Worm (Caenorhabditis elegans) whole organism, L3 larva: ENCODE data around the gene C06G4.6.

Source experiments
- R02D3.7 ChIP-seq: fragments of 150-350 bp; optimal IDR thresholded peaks from 2 replicates; lab custom pipeline; 2014; ENCODE audit warnings: missing biosample characterization, missing genetic modification characterization
- ZK546.5 ChIP-seq: sonication (generic microtip); optimal IDR thresholded peaks from 2 replicates; lab custom pipeline; 2017; ENCODE audit warnings: missing biosample characterization, missing genetic modification characterization
- aly-2 ChIP-seq: fragments of 150-350 bp; optimal IDR thresholded peaks from 2 replicates; lab custom pipeline; 2014; ENCODE audit warnings: missing biosample characterization, missing genetic modification characterization
- ama-1 ChIP-seq: fragments of 150-350 bp; optimal IDR thresholded peaks from 2 replicates; lab custom pipeline; 2018
- ceh-16 ChIP-seq: sonication (generic microtip); optimal IDR thresholded peaks from 2 replicates; lab custom pipeline; 2017; ENCODE audit warnings: missing biosample characterization, missing genetic modification characterization
- ceh-28 ChIP-seq: fragments of 150-350 bp; optimal IDR thresholded peaks from 2 replicates; lab custom pipeline; 2014; ENCODE audit warnings: missing biosample characterization, missing genetic modification reagents, missing genetic modification characterization
- ceh-82 ChIP-seq: fragments of 150-350 bp; optimal IDR thresholded peaks from 2 replicates; lab custom pipeline; 2014; ENCODE audit warnings: missing biosample characterization, missing genetic modification characterization
- ceh-9 ChIP-seq: sonication (generic microtip); optimal IDR thresholded peaks from 2 replicates; lab custom pipeline; 2018; ENCODE audit warnings: missing biosample characterization, missing genetic modification characterization
- daf-12 ChIP-seq: fragments of 150-350 bp; optimal IDR thresholded peaks from 2 replicates; lab custom pipeline; 2014; ENCODE audit warnings: missing biosample characterization, missing genetic modification reagents, missing genetic modification characterization
- egl-27 ChIP-seq: sonication (generic microtip); optimal IDR thresholded peaks from 4 replicates; lab custom pipeline; 2017; ENCODE audit warnings: missing biosample characterization, missing genetic modification reagents, missing genetic modification characterization
- egl-5 ChIP-seq: fragments of 150-350 bp; optimal IDR thresholded peaks from 2 replicates; lab custom pipeline; 2017; ENCODE audit warnings: missing biosample characterization, missing genetic modification reagents, missing genetic modification characterization, inconsistent platforms
- elt-1 ChIP-seq: fragments of 150-350 bp; optimal IDR thresholded peaks from 2 replicates; lab custom pipeline; 2014; ENCODE audit warnings: missing biosample characterization, missing genetic modification characterization
- elt-2 ChIP-seq: sonication (generic microtip); optimal IDR thresholded peaks from 2 replicates; lab custom pipeline; 2016; ENCODE audit warnings: missing genetic modification reagents, mild to moderate bottlenecking, missing genetic modification characterization, missing compliant biosample characterization
- elt-3 ChIP-seq, 3 experiments: fragments of 150-350 bp in 1 of 3; sonication (generic microtip) in 2 of 3; optimal IDR thresholded peaks; 2 replicates in 2 of 3; 4 replicates in 1 of 3; lab custom pipeline; 2014 to 2017; ENCODE audit warnings: missing biosample characterization in 3 of 3, missing genetic modification characterization in 3 of 3
- eor-1 ChIP-seq, 2 experiments: fragments of 150-350 bp; optimal IDR thresholded peaks; 2 replicates each; lab custom pipeline; 2014 to 2018; ENCODE audit warnings: missing biosample characterization in 2 of 2, missing genetic modification characterization in 2 of 2
- fkh-10 ChIP-seq: sonication (generic microtip); optimal IDR thresholded peaks from 2 replicates; lab custom pipeline; 2017; ENCODE audit warnings: missing biosample characterization, missing genetic modification reagents, missing genetic modification characterization
- fkh-2 ChIP-seq: fragments of 150-350 bp; optimal IDR thresholded peaks from 2 replicates; lab custom pipeline; 2014; ENCODE audit warnings: missing biosample characterization, missing genetic modification reagents, missing genetic modification characterization
- fos-1 ChIP-seq: fragments of 150-350 bp; optimal IDR thresholded peaks from 2 replicates; lab custom pipeline; 2014; ENCODE audit warnings: missing biosample characterization, missing genetic modification characterization
- hmg-11 ChIP-seq: sonication (generic microtip); optimal IDR thresholded peaks from 2 replicates; lab custom pipeline; 2016; ENCODE audit warnings: missing genetic modification characterization, missing compliant biosample characterization
- jun-1 ChIP-seq: fragments of 150-350 bp; optimal IDR thresholded peaks from 2 replicates; lab custom pipeline; 2014; ENCODE audit warnings: missing biosample characterization, missing genetic modification reagents, missing genetic modification characterization
- lin-15B ChIP-seq: fragments of 150-350 bp; optimal IDR thresholded peaks from 2 replicates; lab custom pipeline; 2014; ENCODE audit warnings: missing biosample characterization, missing genetic modification characterization
- lin-39 ChIP-seq: fragments of 150-350 bp; optimal IDR thresholded peaks from 2 replicates; lab custom pipeline; 2018; ENCODE audit warnings: missing biosample characterization, missing genetic modification reagents, missing genetic modification characterization
- lsy-12 ChIP-seq: sonication (generic microtip); optimal IDR thresholded peaks from 2 replicates; lab custom pipeline; 2016; ENCODE audit warnings: mild to moderate bottlenecking, missing genetic modification characterization, missing compliant biosample characterization
- mdl-1 ChIP-seq: fragments of 150-350 bp; optimal IDR thresholded peaks from 2 replicates; lab custom pipeline; 2014; ENCODE audit warnings: missing biosample characterization, missing genetic modification characterization
- mml-1 ChIP-seq: fragments of 150-350 bp; sonication (generic microtip); optimal IDR thresholded peaks from 3 replicates; lab custom pipeline; 2014; ENCODE audit warnings: missing biosample characterization, missing genetic modification characterization
- nfya-1 ChIP-seq: sonication (generic microtip); optimal IDR thresholded peaks from 2 replicates; lab custom pipeline; 2017; ENCODE audit warnings: missing genetic modification characterization, mild to moderate bottlenecking, missing compliant biosample characterization, antibody characterized with exemption, moderate library complexity; ENCODE audit not compliant: insufficient read depth
- nhr-11 ChIP-seq: fragments of 150-350 bp; optimal IDR thresholded peaks from 2 replicates; lab custom pipeline; 2014; ENCODE audit warnings: missing biosample characterization, missing genetic modification characterization
- nhr-12 ChIP-seq: fragments of 150-350 bp; optimal IDR thresholded peaks from 2 replicates; lab custom pipeline; 2014; ENCODE audit warnings: missing biosample characterization, missing genetic modification characterization
- nhr-23 ChIP-seq: fragments of 150-350 bp; optimal IDR thresholded peaks from 2 replicates; lab custom pipeline; 2014; ENCODE audit warnings: missing biosample characterization, missing genetic modification reagents, missing genetic modification characterization
- nhr-237 ChIP-seq: fragments of 150-350 bp; optimal IDR thresholded peaks from 2 replicates; lab custom pipeline; 2014; ENCODE audit warnings: missing biosample characterization, missing genetic modification characterization
- nhr-25 ChIP-seq: sonication (generic microtip); optimal IDR thresholded peaks from 2 replicates; lab custom pipeline; 2017; ENCODE audit warnings: missing biosample characterization, missing genetic modification characterization
- nhr-28 ChIP-seq: fragments of 150-350 bp; optimal IDR thresholded peaks from 2 replicates; lab custom pipeline; 2014; ENCODE audit warnings: missing biosample characterization, missing genetic modification characterization
- nhr-43 ChIP-seq: sonication (generic microtip); optimal IDR thresholded peaks from 2 replicates; lab custom pipeline; 2016; ENCODE audit warnings: mild to moderate bottlenecking, missing genetic modification characterization, missing compliant biosample characterization; ENCODE audit not compliant: poor library complexity, severe bottlenecking
- nhr-67 ChIP-seq: fragments of 150-350 bp; optimal IDR thresholded peaks from 2 replicates; lab custom pipeline; 2014; ENCODE audit warnings: missing biosample characterization, missing genetic modification characterization
- nhr-76 ChIP-seq: fragments of 150-350 bp; sonication (generic microtip); optimal IDR thresholded peaks from 5 replicates; lab custom pipeline; 2014; ENCODE audit warnings: missing biosample characterization, missing genetic modification characterization
- nhr-77 ChIP-seq: fragments of 150-350 bp; optimal IDR thresholded peaks from 2 replicates; lab custom pipeline; 2014; ENCODE audit warnings: missing biosample characterization, missing genetic modification characterization
- pha-4 ChIP-seq: fragments of 150-350 bp; optimal IDR thresholded peaks from 2 replicates; lab custom pipeline; 2014; ENCODE audit warnings: missing biosample characterization, missing genetic modification reagents, missing genetic modification characterization
- pqm-1 ChIP-seq: fragments of 150-350 bp; optimal IDR thresholded peaks from 2 replicates; lab custom pipeline; 2017; ENCODE audit warnings: missing biosample characterization, missing genetic modification characterization, inconsistent platforms
- sea-2 ChIP-seq: fragments of 150-350 bp; sonication (generic microtip); optimal IDR thresholded peaks from 4 replicates; lab custom pipeline; 2014; ENCODE audit warnings: missing biosample characterization, missing genetic modification reagents, missing genetic modification characterization
- skn-1 ChIP-seq: fragments of 150-350 bp; optimal IDR thresholded peaks from 2 replicates; lab custom pipeline; 2014; ENCODE audit warnings: missing biosample characterization, missing genetic modification characterization
- snpc-4 ChIP-seq: fragments of 150-350 bp; optimal IDR thresholded peaks from 2 replicates; lab custom pipeline; 2014; ENCODE audit warnings: missing biosample characterization, missing genetic modification characterization
- tbx-2 ChIP-seq: sonication (generic microtip); optimal IDR thresholded peaks from 2 replicates; lab custom pipeline; 2016; ENCODE audit warnings: mild to moderate bottlenecking, missing genetic modification characterization, missing compliant biosample characterization
- unc-39 ChIP-seq: sonication (generic microtip); optimal IDR thresholded peaks from 4 replicates; lab custom pipeline; 2017; ENCODE audit warnings: missing biosample characterization, missing genetic modification characterization
- unc-62 ChIP-seq: fragments of 150-350 bp; sonication (generic microtip); optimal IDR thresholded peaks from 4 replicates; lab custom pipeline; 2014; ENCODE audit warnings: missing biosample characterization, missing genetic modification reagents, missing genetic modification characterization
- zag-1 ChIP-seq: fragments of 150-350 bp; optimal IDR thresholded peaks from 2 replicates; lab custom pipeline; 2014; ENCODE audit warnings: missing biosample characterization, missing genetic modification characterization
- ztf-11 ChIP-seq: fragments of 150-350 bp; optimal IDR thresholded peaks from 2 replicates; lab custom pipeline; 2014; ENCODE audit warnings: missing biosample characterization, missing genetic modification characterization
- ztf-4 ChIP-seq: fragments of 150-350 bp; optimal IDR thresholded peaks from 2 replicates; lab custom pipeline; 2014; ENCODE audit warnings: missing biosample characterization, missing genetic modification characterization

The C06G4.6 gene

DNA sequence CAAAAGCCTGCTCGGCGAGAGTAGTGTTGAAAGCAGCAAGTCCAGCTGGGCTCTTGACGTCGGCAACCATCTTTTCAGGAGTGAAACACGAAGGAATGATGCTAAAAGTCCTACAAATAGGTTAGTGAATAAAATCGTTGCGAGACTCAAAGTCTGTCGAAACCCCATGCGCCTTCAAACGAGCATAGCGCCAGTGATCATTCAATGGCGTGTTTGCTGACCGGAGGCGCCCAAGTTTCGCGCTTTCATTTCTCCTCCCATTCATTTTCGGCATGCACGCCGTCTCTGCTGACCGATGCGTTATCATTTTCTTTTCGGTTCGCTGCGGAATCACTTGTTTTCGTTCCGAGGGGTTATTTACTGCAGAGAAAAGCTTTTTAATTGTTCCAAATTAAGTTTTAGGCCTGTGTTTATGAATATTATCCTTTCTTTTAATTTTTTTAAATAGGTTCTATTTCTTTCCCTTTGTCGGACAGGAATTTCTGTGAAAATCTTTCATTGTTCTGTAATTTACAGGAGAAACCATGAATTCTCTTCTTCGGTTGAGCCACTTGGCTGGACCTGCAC, 30.9 kb upstream of the C06G4.6 start, which contains the start of the genes eef-1B.1 and aco-2 (continued):
- TF ChIP-seq ama-1 (lab: Kevin White, UChicago): peak; percentile 86
- peak; percentile 37 for TF ChIP-seq aly-2 (tag; lab: Kevin White, UChicago)
- TF ChIP-seq nhr-25 (tag; lab: Kevin White, UChicago): peak; percentile 97

DNA sequence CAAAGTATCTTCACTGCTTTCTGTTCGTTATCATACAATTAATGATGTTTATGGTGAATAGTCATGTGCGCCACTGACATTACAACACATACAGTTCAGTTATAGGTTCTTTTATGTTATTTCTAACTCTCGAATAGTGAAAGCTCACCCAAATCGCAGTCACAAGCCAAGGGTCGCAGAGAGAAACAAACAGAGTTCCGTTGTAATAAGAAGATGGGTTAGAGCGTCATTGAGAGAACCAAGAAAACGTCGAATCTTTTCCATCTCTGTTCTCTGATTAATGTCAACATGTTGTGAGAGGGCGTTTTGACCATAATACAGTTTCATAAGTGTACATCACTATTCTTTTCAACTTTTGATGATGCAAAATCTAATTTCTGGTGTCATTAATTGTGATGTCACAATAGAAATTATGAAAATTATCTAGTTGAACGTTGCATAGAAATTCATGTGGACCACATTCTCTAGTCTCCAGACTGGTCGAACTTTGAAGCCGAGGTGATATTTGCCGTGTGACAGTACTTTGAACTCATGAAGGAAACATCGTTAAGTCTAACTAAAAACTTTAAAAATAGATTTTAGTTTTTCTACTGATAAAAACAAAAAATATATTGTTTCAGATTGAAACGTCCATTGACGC, 30.1 kb upstream of the C06G4.6 start:
- TF ChIP-seq fkh-2 (tag; lab: Kevin White, UChicago) (no peak), fkh-10 (GFP tag; lab: Kevin White, UChicago) (no peak), ama-1 (lab: Kevin White, UChicago) (no peak), nfya-1 (tag; lab: Kevin White, UChicago) (no peak), nhr-77 (tag; lab: Kevin White, UChicago) (no peak), ceh-82 (tag; lab: Kevin White, UChicago) (no peak), ceh-28 (tag; lab: Kevin White, UChicago) (no peak), egl-5 (no peak), snpc-4 (tag; lab: Kevin White, UChicago) (no peak), mml-1 (tag; lab: Kevin White, UChicago) (no peak), jun-1 (tag; lab: Kevin White, UChicago) (peak; percentile 60), nhr-67 (tag; lab: Kevin White, UChicago) (no peak), nhr-25 (tag; lab: Kevin White, UChicago) (peak; percentile 24), nhr-237 (tag; lab: Kevin White, UChicago) (no peak), hmg-11 (tag; lab: Kevin White, UChicago) (no peak), skn-1 (tag; lab: Kevin White, UChicago) (peak; percentile 42), ZK546.5 (no peak), unc-62 (GFP tag; lab: Kevin White, UChicago) (no peak), ztf-11 (tag; lab: Kevin White, UChicago) (no peak), R02D3.7 (tag; lab: Kevin White, UChicago) (no peak), mdl-1 (tag; lab: Kevin White, UChicago) (no peak), elt-2 (tag; lab: Kevin White, UChicago) (peak; percentile 54), pqm-1 (tag; lab: Kevin White, UChicago) (peak; percentile 26), unc-39 (tag; lab: Kevin White, UChicago) (no peak), ceh-16 (tag; lab: Kevin White, UChicago) (no peak), ceh-9 (tag; lab: Kevin White, UChicago) (no peak), zag-1 (tag; lab: Kevin White, UChicago) (no peak), tbx-2 (tag; lab: Kevin White, UChicago) (no peak), aly-2 (tag; lab: Kevin White, UChicago) (no peak), daf-12 (tag; lab: Kevin White, UChicago) (no peak), pha-4 (tag; lab: Kevin White, UChicago) (peak; percentile 71), lsy-12 (tag; lab: Kevin White, UChicago) (no peak), fos-1 (tag; lab: Kevin White, UChicago) (no peak), lin-39 (tag; lab: Kevin White, UChicago) (peak; percentile 9), sea-2 (GFP tag; lab: Kevin White, UChicago) (no peak), nhr-12 (no peak), nhr-23 (tag; lab: Kevin White, UChicago) (no peak), nhr-11 (tag; lab: Kevin White, UChicago) (no peak), nhr-76 (tag; lab: Kevin White, UChicago) (no peak), lin-15B (tag; lab: Kevin White, UChicago) (no peak), elt-3 (tag; optimal IDR thresholded peaks at IDR 0.05; lab: Kevin White, UChicago) (no peak), ztf-4 (tag; lab: Kevin White, UChicago) (peak; percentile 19), egl-27 (tag; lab: Kevin White, UChicago) (no peak), nhr-28 (tag; lab: Kevin White, UChicago) (no peak), nhr-43 (peak; percentile 15), elt-1 (no peak), eor-1 (tag; optimal IDR thresholded peaks at IDR 0.05; lab: Kevin White, UChicago) (no peak)
